Comparison of ENCODE assay signal across 1 fruit fly cellular context in the genomic region with DNA sequence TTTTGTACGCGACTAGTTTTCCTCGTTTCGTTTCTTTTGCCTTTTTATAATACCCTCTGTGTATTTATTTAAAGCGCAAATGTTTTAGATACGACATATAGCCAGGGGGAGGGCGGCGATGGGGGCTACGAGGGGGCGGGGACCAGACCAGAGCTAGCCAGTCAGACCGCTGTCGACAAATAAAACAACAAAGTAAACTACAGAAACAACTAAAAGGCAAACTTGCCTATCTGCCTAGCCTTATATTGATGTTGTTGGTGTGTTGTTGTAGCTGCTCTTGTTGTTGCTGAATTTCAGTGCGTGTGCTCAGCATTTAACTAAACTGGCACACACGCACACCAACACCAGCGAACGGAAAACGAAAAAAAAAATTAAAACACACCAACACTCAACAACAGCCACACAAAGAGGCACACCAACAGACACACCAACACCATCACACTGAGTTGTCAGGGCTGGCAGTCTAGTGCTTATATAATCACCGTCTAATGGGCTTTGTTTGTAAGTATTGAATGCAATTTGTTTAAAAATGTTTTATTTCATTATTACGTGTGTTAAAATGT.
TF ChIP-seq lines count a peak whose summit lies in the region.

No protein-coding gene starts in this region.

TF ChIP-seq in whole organism, embryonic, 481 proteins besides CTCF, POLR2A, EP300 and RAD21 (continued from another document and continues in another):
- TF ChIP-seq Max (GFP tag; optimal IDR thresholded peaks at IDR 0.05; lab: Kevin White, UChicago) (no peak), Fer1 (GFP tag; optimal IDR thresholded peaks at IDR 0.05; lab: Kevin White, UChicago) (peak; percentile 34), CG9932 (GFP tag; IDR thresholded peaks at IDR 0.05; lab: Robert Waterston, UW) (no peak), CG30431 (GFP tag; optimal IDR thresholded peaks at IDR 0.05; lab: Kevin White, UChicago) (no peak), CG15269 (tag; optimal IDR thresholded peaks at IDR 0.05; lab: Kevin White, UChicago) (peak; percentile 42), CG17612 (GFP tag; IDR thresholded peaks at IDR 0.05; lab: Robert Waterston, UW) (no peak), Hand (GFP tag; optimal IDR thresholded peaks at IDR 0.05; lab: Kevin White, UChicago) (no peak), CG1832 (GFP tag; optimal IDR thresholded peaks at IDR 0.05; lab: Kevin White, UChicago) (no peak), Dll (GFP tag; IDR thresholded peaks at IDR 0.05; lab: Robert Waterston, UW; ENCODE audit: partially characterized antibody) (no peak), CG14667 (GFP tag; IDR thresholded peaks at IDR 0.05; lab: Robert Waterston, UW) (no peak), pho (GFP tag; optimal IDR thresholded peaks at IDR 0.05; lab: Kevin White, UChicago) (peak; percentile 43), CG9817 (tag; optimal IDR thresholded peaks at IDR 0.05; lab: Kevin White, UChicago) (no peak), CG13894 (tag; optimal IDR thresholded peaks at IDR 0.05; lab: Kevin White, UChicago) (peak; percentile 74), sr (GFP tag; IDR thresholded peaks at IDR 0.05; lab: Robert Waterston, UW) (no peak), gfzf (GFP tag; optimal IDR thresholded peaks at IDR 0.05; lab: Kevin White, UChicago) (no peak), D19A (tag; optimal IDR thresholded peaks at IDR 0.05; lab: Kevin White, UChicago) (no peak), unc-4 (GFP tag; IDR thresholded peaks at IDR 0.05; lab: Robert Waterston, UW; ENCODE audit: partially characterized antibody) (no peak), Nf-YB (GFP tag; optimal IDR thresholded peaks at IDR 0.05; lab: Kevin White, UChicago) (no peak), Hsf (GFP tag; optimal IDR thresholded peaks at IDR 0.05; lab: Kevin White, UChicago) (no peak), CG6654 (GFP tag; optimal IDR thresholded peaks at IDR 0.05; lab: Kevin White, UChicago) (no peak), CG17802 (tag; optimal IDR thresholded peaks at IDR 0.05; lab: Kevin White, UChicago) (no peak), schlank (tag; optimal IDR thresholded peaks at IDR 0.05; lab: Kevin White, UChicago) (peak; percentile 10), sug (tag; optimal IDR thresholded peaks at IDR 0.05; lab: Kevin White, UChicago) (peak; percentile 47), Lim3 (GFP tag; IDR thresholded peaks at IDR 0.05; lab: Robert Waterston, UW) (no peak), CG4360 (GFP tag; IDR thresholded peaks at IDR 0.05; lab: Robert Waterston, UW) (peak; percentile 91), CG9437 (GFP tag; optimal IDR thresholded peaks at IDR 0.05; lab: Kevin White, UChicago) (no peak), CG18764 (GFP tag; optimal IDR thresholded peaks at IDR 0.05; lab: Kevin White, UChicago) (no peak), CG42726 (GFP tag; IDR thresholded peaks at IDR 0.05; lab: Robert Waterston, UW; ENCODE audit: partially characterized antibody) (no peak), CG2889 (GFP tag; IDR thresholded peaks at IDR 0.05; lab: Robert Waterston, UW) (no peak), bbx (GFP tag; IDR thresholded peaks at IDR 0.05; lab: Robert Waterston, UW; ENCODE audit: partially characterized antibody) (0 out of 2 replicates have a peak, but pooled peaks have one; percentile 43), Dad (GFP tag; optimal IDR thresholded peaks at IDR 0.05; lab: Kevin White, UChicago) (no peak), CG11247 (GFP tag; IDR thresholded peaks at IDR 0.05; lab: Robert Waterston, UW) (no peak), CG33213 (GFP tag; optimal IDR thresholded peaks at IDR 0.05; lab: Kevin White, UChicago) (no peak), Atf6 (GFP tag; IDR thresholded peaks at IDR 0.05; lab: Robert Waterston, UW) (no peak; the same call in 1 of the 2 replicates), HmgD (GFP tag; optimal IDR thresholded peaks at IDR 0.05; lab: Kevin White, UChicago) (no peak), tap (tag; optimal IDR thresholded peaks at IDR 0.05; lab: Kevin White, UChicago) (no peak), Hr51 (GFP tag; optimal IDR thresholded peaks at IDR 0.05; lab: Kevin White, UChicago) (no peak), Jarid2 (GFP tag; optimal IDR thresholded peaks at IDR 0.05; lab: Kevin White, UChicago) (peak; percentile 41), eyg (GFP tag; optimal IDR thresholded peaks at IDR 0.05; lab: Kevin White, UChicago) (no peak), Fer2 (tag; optimal IDR thresholded peaks at IDR 0.05; lab: Kevin White, UChicago) (no peak), sens (GFP tag; lab: Kevin White, UChicago) (no peak), MTF-1 (GFP tag; optimal IDR thresholded peaks at IDR 0.05; lab: Kevin White, UChicago; ENCODE audit: borderline replicate concordance) (peak; percentile 20), cwo (GFP tag; optimal IDR thresholded peaks at IDR 0.05; lab: Kevin White, UChicago) (peak; percentile 18), dm (GFP tag; optimal IDR thresholded peaks at IDR 0.05; lab: Kevin White, UChicago) (no peak), D19B (GFP tag; optimal IDR thresholded peaks at IDR 0.05; lab: Kevin White, UChicago) (no peak), Gsc (GFP tag; IDR thresholded peaks at IDR 0.05; lab: Robert Waterston, UW) (no peak), aop (GFP tag; IDR thresholded peaks at IDR 0.05; lab: Robert Waterston, UW) (no peak), klu (GFP tag; IDR thresholded peaks at IDR 0.05; lab: Robert Waterston, UW) (no peak), ranshi (GFP tag; IDR thresholded peaks at IDR 0.05; lab: Robert Waterston, UW) (peak; percentile 19; the same call in 1 of the 2 replicates), tio (GFP tag; optimal IDR thresholded peaks at IDR 0.05; lab: Kevin White, UChicago) (no peak), sisA (GFP tag; IDR thresholded peaks at IDR 0.05; lab: Robert Waterston, UW) (no peak), cad (GFP tag; optimal IDR thresholded peaks at IDR 0.05; lab: Kevin White, UChicago) (no peak), ems (GFP tag; optimal IDR thresholded peaks at IDR 0.05; lab: Kevin White, UChicago) (no peak), fu2 (GFP tag; optimal IDR thresholded peaks at IDR 0.05; lab: Kevin White, UChicago) (no peak), bcd (GFP tag; optimal IDR thresholded peaks at IDR 0.05; lab: Kevin White, UChicago) (no peak), lmd (GFP tag; IDR thresholded peaks at IDR 0.05; lab: Robert Waterston, UW) (0 out of 2 replicates have a peak, but pooled peaks have one; percentile 9), maf-S (GFP tag; optimal IDR thresholded peaks at IDR 0.05; lab: Kevin White, UChicago) (no peak), H2.0 (GFP tag; IDR thresholded peaks at IDR 0.05; lab: Robert Waterston, UW) (no peak), CG12391 (tag; optimal IDR thresholded peaks at IDR 0.05; lab: Kevin White, UChicago) (no peak), eve (GFP tag; optimal IDR thresholded peaks at IDR 0.05; lab: Kevin White, UChicago) (no peak), CG8089 (GFP tag; optimal IDR thresholded peaks at IDR 0.05; lab: Kevin White, UChicago) (no peak), z (GFP tag; IDR thresholded peaks at IDR 0.05; lab: Robert Waterston, UW) (0 out of 3 replicates have a peak, but pooled peaks have one; percentile 47), CG16779 (GFP tag; IDR thresholded peaks at IDR 0.05; lab: Robert Waterston, UW) (no peak), CG17829 (tag; optimal IDR thresholded peaks at IDR 0.05; lab: Kevin White, UChicago) (no peak), CG1602 (GFP tag; optimal IDR thresholded peaks at IDR 0.05; lab: Kevin White, UChicago) (no peak), CG11398 (GFP tag; optimal IDR thresholded peaks at IDR 0.05; lab: Kevin White, UChicago) (no peak), oc (tag; optimal IDR thresholded peaks at IDR 0.05; lab: Kevin White, UChicago) (no peak), Rx (GFP tag; IDR thresholded peaks at IDR 0.05; lab: Robert Waterston, UW) (no peak), sob (GFP tag; IDR thresholded peaks at IDR 0.05; lab: Robert Waterston, UW) (peak; percentile 67), dysf (GFP tag; IDR thresholded peaks at IDR 0.05; lab: Robert Waterston, UW) (no peak), caup (GFP tag; optimal IDR thresholded peaks at IDR 0.05; lab: Kevin White, UChicago; ENCODE audit: severe bottlenecking) (peak; percentile 30), CG6272 (GFP tag; IDR thresholded peaks at IDR 0.05; lab: Robert Waterston, UW) (no peak), CG5953 (GFP tag; IDR thresholded peaks at IDR 0.05; lab: Robert Waterston, UW) (no peak), prd (optimal IDR thresholded peaks at IDR 0.05; lab: Kevin White, UChicago) (no peak), prd (GFP tag; IDR thresholded peaks at IDR 0.05; lab: Robert Waterston, UW) (no peak), CG4707 (GFP tag; optimal IDR thresholded peaks at IDR 0.05; lab: Kevin White, UChicago) (no peak), CG12942 (GFP tag; optimal IDR thresholded peaks at IDR 0.05; lab: Kevin White, UChicago) (no peak), gce (GFP tag; IDR thresholded peaks at IDR 0.05; lab: Robert Waterston, UW) (no peak), Oli (tag; optimal IDR thresholded peaks at IDR 0.05; lab: Kevin White, UChicago) (no peak), CG17361 (GFP tag; IDR thresholded peaks at IDR 0.05; lab: Robert Waterston, UW) (no peak), pan (optimal IDR thresholded peaks at IDR 0.05; lab: Kevin White, UChicago) (no peak), pan (GFP tag; optimal IDR thresholded peaks at IDR 0.05 in 1 of 2, IDR thresholded peaks at IDR 0.05 in 1 of 2) (no peak), tna (GFP tag; IDR thresholded peaks at IDR 0.05; lab: Robert Waterston, UW; ENCODE audit: partially characterized antibody) (no peak), btn (GFP tag; optimal IDR thresholded peaks at IDR 0.05; lab: Kevin White, UChicago) (no peak), nom (GFP tag; optimal IDR thresholded peaks at IDR 0.05; lab: Kevin White, UChicago) (no peak), crp (GFP tag; optimal IDR thresholded peaks at IDR 0.05; lab: Kevin White, UChicago) (no peak), corto (GFP tag; optimal IDR thresholded peaks at IDR 0.05; lab: Kevin White, UChicago) (no peak), CG17359 (tag; optimal IDR thresholded peaks at IDR 0.05; lab: Kevin White, UChicago) (no peak), wek (GFP tag; optimal IDR thresholded peaks at IDR 0.05; lab: Kevin White, UChicago) (peak; percentile 24), Nf-YC (tag; optimal IDR thresholded peaks at IDR 0.05; lab: Kevin White, UChicago) (peak; percentile 25), CG3163 (GFP tag; optimal IDR thresholded peaks at IDR 0.05; lab: Kevin White, UChicago) (peak; percentile 28), CG15011 (GFP tag; optimal IDR thresholded peaks at IDR 0.05; lab: Kevin White, UChicago) (no peak), danr (GFP tag; IDR thresholded peaks at IDR 0.05; lab: Robert Waterston, UW) (no peak), wdn (GFP tag; IDR thresholded peaks at IDR 0.05; lab: Robert Waterston, UW) (peak; percentile 30; the same call in 1 of the 2 replicates), grn (GFP tag; optimal IDR thresholded peaks at IDR 0.05; lab: Kevin White, UChicago) (peak; percentile 15), CG7928 (GFP tag; optimal IDR thresholded peaks at IDR 0.05; lab: Kevin White, UChicago) (peak; percentile 72), Drgx (GFP tag; IDR thresholded peaks at IDR 0.05; lab: Robert Waterston, UW) (peak; percentile 49), Sox102F (GFP tag; optimal IDR thresholded peaks at IDR 0.05; lab: Kevin White, UChicago) (no peak), CG12219 (GFP tag; optimal IDR thresholded peaks at IDR 0.05; lab: Kevin White, UChicago) (no peak), zen (tag; optimal IDR thresholded peaks at IDR 0.05; lab: Kevin White, UChicago) (no peak), CG12659 (GFP tag; optimal IDR thresholded peaks at IDR 0.05; lab: Kevin White, UChicago) (no peak), Asciz (GFP tag; optimal IDR thresholded peaks at IDR 0.05; lab: Kevin White, UChicago) (peak; percentile 42), tgo (GFP tag; IDR thresholded peaks at IDR 0.05; lab: Robert Waterston, UW) (no peak), so (GFP tag; IDR thresholded peaks at IDR 0.05; lab: Robert Waterston, UW) (0 out of 3 replicates have a peak, but pooled peaks have one; percentile 5), CG9215 (GFP tag; IDR thresholded peaks at IDR 0.05; lab: Robert Waterston, UW) (no peak), lilli (GFP tag; optimal IDR thresholded peaks at IDR 0.05; lab: Kevin White, UChicago) (no peak), vnd (GFP tag; IDR thresholded peaks at IDR 0.05; lab: Robert Waterston, UW; ENCODE audit: partially characterized antibody) (no peak), sna (GFP tag; IDR thresholded peaks at IDR 0.05; lab: Robert Waterston, UW; ENCODE audit: partially characterized antibody) (no peak), E2f2 (GFP tag; IDR thresholded peaks at IDR 0.05; lab: Robert Waterston, UW) (no peak), Xbp1 (GFP tag; optimal IDR thresholded peaks at IDR 0.05; lab: Kevin White, UChicago) (no peak), CG14965 (GFP tag; optimal IDR thresholded peaks at IDR 0.05; lab: Kevin White, UChicago; ENCODE audit: borderline replicate concordance) (no peak), sima (GFP tag; optimal IDR thresholded peaks at IDR 0.05; lab: Kevin White, UChicago) (no peak), CG17186 (GFP tag; optimal IDR thresholded peaks at IDR 0.05; lab: Kevin White, UChicago) (no peak), Sin3A (optimal IDR thresholded peaks at IDR 0.05; lab: Kevin White, UChicago) (no peak), slp2 (GFP tag; optimal IDR thresholded peaks at IDR 0.05; lab: Kevin White, UChicago) (no peak), mirr (GFP tag; optimal IDR thresholded peaks at IDR 0.05; lab: Kevin White, UChicago) (peak; percentile 90), HmgZ (tag; optimal IDR thresholded peaks at IDR 0.05; lab: Kevin White, UChicago) (peak; percentile 56), CG10366 (GFP tag; IDR thresholded peaks at IDR 0.05; lab: Robert Waterston, UW) (no peak), CG18262 (tag; optimal IDR thresholded peaks at IDR 0.05; lab: Kevin White, UChicago) (no peak), Mrtf (GFP tag; IDR thresholded peaks at IDR 0.05; lab: Robert Waterston, UW) (no peak), fd102C (GFP tag; optimal IDR thresholded peaks at IDR 0.05; lab: Kevin White, UChicago) (no peak), mam (GFP tag; optimal IDR thresholded peaks at IDR 0.05; lab: Kevin White, UChicago) (no peak), Doc2 (GFP tag; IDR thresholded peaks at IDR 0.05; lab: Robert Waterston, UW) (no peak), fru (optimal IDR thresholded peaks at IDR 0.05; lab: Kevin White, UChicago) (no peak), CG12071 (GFP tag; optimal IDR thresholded peaks at IDR 0.05; lab: Kevin White, UChicago) (peak; percentile 40), ci (GFP tag; IDR thresholded peaks at IDR 0.05; lab: Robert Waterston, UW) (peak; percentile 45; the same call in 1 of the 3 replicates), CG13287 (GFP tag; IDR thresholded peaks at IDR 0.05; lab: Robert Waterston, UW; ENCODE audit: partially characterized antibody) (no peak; the same call in 1 of the 2 replicates), CG3726 (GFP tag; IDR thresholded peaks at IDR 0.05; lab: Robert Waterston, UW) (no peak), CG4282 (GFP tag; optimal IDR thresholded peaks at IDR 0.05; lab: Kevin White, UChicago) (no peak)
